Worm (Caenorhabditis elegans): Measurements from ENCODE around the gene srd-74.

- TF ChIP-seq him-1 (tag; optimal IDR thresholded peaks at IDR 0.05) (no peak), dao-5 (tag; optimal IDR thresholded peaks at IDR 0.05) (no peak), W03F9.2 (tag; optimal IDR thresholded peaks at IDR 0.05) (no peak)
Observed at ce11 chrIII:11810447-11810846, 28.5 kb downstream of the srd-74 start, which contains the start of gene C18D11.6.

All from whole organism, L4/young adult.